Fruit fly (Drosophila melanogaster) whole organism, larva: ENCODE results near the gene CG14118.

ENCODE experiments used
- noc ChIP-seq: fragments of 200-800 bp; sonication (Bioruptor generic); optimal IDR thresholded peaks from 3 replicates; lab custom pipeline; 2019; ENCODE audit warnings: missing biosample characterization, mild to moderate bottlenecking, missing genetic modification characterization, moderate library complexity

The CG14118 gene

DNA sequence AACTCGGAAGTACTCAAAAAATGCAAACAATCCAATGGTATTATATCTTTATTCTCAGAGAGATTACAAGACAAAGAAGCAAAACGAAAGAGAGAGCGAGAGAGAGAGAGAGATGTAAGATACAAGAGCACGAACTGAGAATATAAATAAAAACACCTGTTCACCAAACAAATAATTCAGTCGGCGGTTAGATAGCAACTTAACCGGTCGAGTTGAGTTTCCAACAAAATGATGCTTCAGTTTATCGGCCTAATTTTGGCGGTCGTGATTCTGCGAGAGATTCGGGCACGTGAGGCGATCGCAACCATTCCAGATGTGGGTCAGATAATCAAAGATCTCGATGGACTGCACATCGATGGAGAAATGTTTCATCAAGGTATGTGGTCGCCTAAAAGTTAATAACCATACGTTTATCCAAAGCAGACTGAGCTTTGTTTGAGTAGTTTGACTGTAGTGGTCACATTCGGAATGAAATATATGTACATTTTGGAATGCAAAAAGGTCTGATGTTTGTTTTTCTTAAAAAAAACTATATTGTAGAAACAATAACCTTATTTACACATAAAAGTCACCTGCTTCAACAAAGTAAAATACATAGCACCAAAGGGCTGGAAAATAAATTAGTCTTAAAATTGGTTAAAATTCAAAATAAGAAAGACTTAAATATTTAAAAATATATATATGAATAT, at the start of gene CG14118:
CG14118 (plus strand) TSS at position 174 of the 689 bp plus-strand sequence.
- no peak for TF ChIP-seq noc (tag; lab: Kevin White, UChicago)

DNA sequence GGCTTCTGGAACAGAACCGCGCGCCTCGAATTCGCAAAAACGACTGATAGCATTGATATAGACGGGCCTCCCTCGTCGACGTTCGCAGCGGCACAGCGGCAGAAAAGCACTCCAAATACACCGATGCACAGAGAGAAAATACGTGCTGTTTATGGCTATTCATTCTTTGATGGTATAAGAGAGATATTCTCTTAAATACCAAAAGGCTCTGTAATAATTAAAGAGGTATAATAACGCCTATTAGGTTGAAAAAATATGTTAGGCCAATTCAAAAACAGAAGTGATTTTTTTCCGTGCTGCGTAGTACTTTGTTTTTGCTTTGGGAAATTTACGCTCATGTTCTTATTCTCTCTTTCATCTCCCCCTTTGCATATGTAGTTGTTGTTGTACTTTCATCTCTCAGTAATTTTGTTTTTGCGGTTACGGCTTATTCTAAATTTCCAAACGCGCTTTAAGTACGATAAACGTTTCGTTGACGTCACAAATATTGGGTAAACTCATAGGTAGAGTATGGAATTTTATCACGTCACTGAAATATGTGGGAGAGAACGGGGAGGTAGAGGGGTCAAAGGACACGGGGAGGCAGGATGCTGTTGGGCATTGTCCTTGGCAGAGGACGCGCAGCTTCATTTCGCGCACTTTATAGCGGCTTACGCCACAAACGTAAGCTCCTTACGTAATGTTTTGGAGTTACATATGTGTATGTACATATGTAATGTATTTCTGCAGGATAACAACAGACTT, 49.2 kb upstream of the CG14118 start, which contains the start of gene nebu:
nebu (minus strand) TSS at position 51 of the 744 bp plus-strand sequence.
- peak; percentile 98 for TF ChIP-seq noc (tag; lab: Kevin White, UChicago)

DNA sequence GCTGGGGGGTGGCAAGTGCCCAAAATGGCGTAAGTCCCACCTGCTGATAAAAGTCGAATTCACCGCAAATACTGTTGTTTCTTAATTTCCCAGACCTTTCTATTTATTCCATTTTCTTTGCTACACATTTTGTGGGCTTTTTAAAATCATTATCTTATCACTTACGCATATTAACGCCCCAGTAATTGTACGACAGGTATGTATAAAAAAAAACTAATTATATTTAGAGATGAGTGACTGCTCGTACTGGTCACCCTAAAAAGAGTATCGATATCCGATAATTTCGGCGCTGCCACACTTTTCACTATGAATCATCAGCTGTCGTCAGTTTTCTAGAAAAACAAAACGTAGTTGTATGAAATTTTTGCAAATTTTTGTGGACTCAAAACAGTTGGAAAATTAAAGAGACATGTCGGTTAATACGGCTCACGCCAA, 42.6 kb upstream of the CG14118 start, which contains the start of the genes CG10948 and Wbp2:
CG10948 (minus strand) TSS at position 251 of the 435 bp plus-strand sequence.
Wbp2 (plus strand) TSS at position 299 of the 435 bp plus-strand sequence.
- TF ChIP-seq noc (tag; lab: Kevin White, UChicago) = no peak

DNA sequence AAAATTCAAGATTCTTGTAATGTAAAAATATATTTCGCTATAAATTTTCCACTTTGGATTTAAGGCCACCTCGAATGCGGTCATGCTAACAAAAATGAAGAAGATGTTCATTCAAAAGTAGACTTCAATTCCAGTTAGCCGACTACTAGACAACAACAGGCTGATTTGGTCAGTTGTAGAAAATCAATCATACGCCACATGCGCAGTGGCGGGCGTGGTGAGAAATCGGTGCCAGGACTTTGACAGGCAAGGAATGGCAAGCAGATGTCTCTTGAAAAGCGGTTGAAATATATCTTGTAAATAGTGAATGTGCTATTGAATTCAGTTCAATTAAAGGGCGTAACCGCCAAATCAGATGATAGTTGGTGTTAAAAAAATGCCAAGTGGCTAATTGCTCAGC, 39.0 kb upstream of the CG14118 start, which contains the start of gene Ent3:
Ent3 (plus strand) TSS at position 224 of the 400 bp plus-strand sequence.
- TF ChIP-seq noc (tag; lab: Kevin White, UChicago) = no peak

DNA sequence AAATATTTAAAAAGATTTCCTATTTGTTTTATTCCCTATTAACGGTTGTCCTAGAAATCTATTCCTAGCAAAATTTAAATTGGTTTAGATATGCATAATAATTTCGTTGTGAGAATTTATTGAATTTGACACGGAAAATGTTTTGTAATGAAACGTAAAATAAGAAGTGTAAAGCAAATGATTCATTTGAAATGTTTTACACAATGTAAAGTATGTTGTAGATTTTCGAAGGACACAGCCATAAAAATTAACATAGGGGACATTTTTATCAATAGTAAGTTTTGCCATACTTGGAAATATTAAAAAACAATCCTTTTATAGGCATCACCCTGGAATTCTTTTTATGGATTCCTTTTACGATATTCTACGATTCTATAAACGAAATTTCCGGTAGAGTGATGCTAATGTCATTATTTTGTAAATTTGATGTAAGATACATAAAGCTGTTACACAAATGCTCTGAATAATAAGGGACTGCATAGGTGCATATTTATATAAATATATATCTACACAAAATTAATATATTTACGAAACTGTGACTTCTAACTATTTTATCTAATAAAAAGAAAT, 34.8 kb upstream of the CG14118 start:
- no peak for TF ChIP-seq noc (tag; lab: Kevin White, UChicago)

DNA sequence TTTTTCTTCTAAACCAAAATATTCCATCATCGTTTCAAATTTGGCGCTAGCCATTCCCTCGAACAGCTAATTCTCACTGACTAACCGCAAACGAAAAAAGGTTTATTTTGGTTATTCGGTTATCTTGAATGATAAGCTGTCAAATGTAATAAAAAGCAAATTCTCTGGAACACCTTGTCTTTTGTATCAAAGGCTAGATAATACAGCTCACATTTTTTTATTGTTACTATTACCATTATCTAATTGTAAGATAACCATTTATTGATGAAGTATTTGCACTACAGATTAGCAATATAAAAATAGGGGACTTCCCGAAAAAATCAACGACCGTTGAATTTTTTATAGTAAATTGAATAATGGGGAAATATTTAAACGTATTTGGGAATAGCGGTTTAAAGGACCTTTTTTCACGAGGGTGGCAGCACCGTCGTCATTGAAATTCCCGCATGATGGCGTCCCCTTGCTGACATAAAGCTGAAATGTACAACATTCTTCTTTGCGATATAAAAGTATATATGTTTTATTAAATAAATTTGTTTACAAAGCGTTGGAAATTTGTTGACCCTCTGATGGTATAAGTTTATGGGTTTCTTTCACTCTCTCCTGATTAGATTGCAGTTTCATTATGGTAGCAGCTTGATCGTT, 31.1 kb upstream of the CG14118 start, which contains the start of gene CG32107:
CG32107 (minus strand) TSS at position 51 of the 645 bp plus-strand sequence.
- no peak for TF ChIP-seq noc (tag; lab: Kevin White, UChicago)

DNA sequence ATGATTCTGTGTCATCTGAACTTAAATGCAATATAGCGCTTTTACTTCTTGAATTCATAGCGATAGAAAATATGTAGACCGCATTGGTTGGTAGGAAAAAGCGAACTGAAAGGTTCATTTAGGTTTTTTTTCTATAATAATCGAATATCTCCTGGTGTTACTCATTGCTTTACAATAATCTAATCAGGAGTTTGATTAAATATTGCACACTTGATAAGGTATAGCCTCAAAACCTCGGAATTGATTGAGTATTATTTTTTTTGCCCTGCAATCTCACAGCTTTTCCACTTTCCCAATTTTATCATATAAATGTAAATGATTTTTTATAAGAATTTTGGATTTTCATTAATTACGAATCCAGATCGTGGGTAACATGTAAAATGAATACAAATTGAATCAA, 29.6 kb upstream of the CG14118 start, which contains the start of gene CG10943:
CG10943 (minus strand) TSS at position 101 of the 400 bp plus-strand sequence.
- no peak for TF ChIP-seq noc (tag; lab: Kevin White, UChicago)

DNA sequence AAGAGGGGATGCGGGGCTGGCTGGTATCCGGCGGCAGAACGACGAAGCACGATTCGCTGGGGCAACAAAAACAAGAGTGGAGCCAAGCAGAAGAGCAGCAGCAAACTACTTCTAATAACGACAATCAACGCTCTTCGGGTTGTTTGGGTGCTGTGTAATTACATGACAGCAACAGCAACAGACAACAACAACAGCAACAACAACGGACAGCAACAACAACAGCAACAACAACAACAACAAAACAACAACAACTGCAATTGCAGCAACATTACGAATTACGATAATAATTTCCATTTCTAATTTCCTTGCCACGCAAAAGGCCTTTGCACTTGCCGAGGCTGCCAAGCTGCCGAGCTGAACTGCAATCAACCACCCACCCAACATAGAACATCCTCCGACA, 28.0 kb upstream of the CG14118 start:
- TF ChIP-seq noc (tag; lab: Kevin White, UChicago) = no peak

DNA sequence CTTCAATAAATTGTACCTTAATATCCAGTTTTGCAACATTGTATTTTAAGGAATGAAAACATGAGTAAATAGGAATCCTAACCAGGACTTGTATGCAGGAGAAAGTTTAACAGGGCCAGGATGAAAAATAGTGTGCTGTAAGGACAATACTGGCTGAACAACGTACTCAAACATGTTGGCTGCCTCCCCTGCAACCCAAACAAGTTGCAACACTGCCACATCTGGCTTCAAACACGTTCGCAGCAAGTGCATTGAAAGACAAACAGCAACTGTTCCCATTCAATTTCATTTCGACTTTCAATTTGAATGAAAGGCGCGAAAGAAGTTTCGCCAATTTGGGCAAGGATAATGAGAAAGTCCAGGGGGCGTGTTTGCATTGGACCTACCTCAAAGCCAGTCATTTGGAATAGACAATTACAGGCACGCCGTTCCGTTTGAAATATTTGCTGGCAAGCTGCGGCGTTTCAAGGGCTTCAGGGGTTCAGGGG, 24.5 kb upstream of the CG14118 start:
- no peak for TF ChIP-seq noc (tag; lab: Kevin White, UChicago)

DNA sequence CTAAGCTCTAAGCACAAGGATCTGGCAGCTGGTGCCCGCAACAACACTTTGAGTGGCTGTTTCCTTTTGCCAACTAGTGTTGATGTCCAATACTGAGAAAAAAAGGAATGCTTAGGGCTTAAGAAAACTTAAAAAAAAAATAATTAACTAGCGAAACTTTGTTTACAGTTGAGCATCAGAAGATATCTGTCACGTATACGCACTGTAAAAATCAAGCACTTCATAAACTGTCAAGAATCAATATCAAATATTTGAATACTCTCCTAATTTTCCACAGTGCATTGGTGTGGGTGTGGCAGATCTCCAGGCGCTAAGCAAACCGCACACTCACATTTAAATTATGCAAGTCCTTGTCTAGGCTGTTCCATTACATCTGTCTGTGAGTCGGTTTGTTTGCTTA, 18.2 kb upstream of the CG14118 start:
- no peak for TF ChIP-seq noc (tag; lab: Kevin White, UChicago)

DNA sequence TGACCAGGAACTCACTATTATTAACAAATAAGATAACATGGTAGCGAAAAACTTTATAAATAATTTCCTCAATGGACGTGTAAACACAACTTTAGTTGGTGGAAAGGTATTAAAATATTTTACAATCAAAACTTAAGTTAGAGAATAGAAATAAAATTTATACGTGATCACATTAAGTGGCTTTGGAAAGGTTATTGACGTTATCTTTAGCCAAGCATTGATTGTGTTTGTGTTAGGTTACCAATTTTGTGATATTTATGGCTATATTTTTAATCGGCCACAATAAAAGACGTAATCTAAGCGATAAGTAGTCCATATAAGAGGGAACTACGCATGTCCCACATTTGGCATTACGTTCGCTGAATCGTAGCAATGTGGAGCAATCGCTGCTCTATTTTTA, 7.8 kb upstream of the CG14118 start, which contains the start of gene CG14120:
CG14120 (plus strand) TSS at position 360 of the 400 bp plus-strand sequence.
- TF ChIP-seq noc (tag; lab: Kevin White, UChicago) = peak; percentile 92

DNA sequence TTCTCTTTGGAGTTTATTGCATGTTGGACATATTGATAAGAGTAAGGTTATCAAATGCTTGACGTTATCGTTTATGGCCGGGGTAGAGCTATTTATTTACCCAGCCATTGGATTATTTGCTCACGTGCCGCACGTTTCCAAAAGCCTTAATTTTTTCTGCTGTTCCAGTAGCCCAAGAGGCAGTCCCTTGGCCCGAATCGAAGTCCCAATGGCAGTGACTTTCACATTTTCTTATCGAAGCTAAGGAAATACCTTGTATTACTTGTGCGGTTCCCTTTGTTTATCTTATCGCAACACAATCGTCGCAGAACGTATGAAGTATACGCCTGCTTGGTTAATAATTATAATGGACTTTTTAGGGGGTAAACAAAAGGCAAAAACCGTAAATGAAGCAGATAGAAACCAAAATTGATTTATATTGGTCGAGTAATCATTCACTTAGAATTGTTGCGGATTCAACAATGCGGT, 3.1 kb upstream of the CG14118 start, which contains the start of gene CG43894:
CG43894 (plus strand) TSS at position 418 of the 468 bp plus-strand sequence.
- TF ChIP-seq noc (tag; lab: Kevin White, UChicago) = peak; percentile 73

DNA sequence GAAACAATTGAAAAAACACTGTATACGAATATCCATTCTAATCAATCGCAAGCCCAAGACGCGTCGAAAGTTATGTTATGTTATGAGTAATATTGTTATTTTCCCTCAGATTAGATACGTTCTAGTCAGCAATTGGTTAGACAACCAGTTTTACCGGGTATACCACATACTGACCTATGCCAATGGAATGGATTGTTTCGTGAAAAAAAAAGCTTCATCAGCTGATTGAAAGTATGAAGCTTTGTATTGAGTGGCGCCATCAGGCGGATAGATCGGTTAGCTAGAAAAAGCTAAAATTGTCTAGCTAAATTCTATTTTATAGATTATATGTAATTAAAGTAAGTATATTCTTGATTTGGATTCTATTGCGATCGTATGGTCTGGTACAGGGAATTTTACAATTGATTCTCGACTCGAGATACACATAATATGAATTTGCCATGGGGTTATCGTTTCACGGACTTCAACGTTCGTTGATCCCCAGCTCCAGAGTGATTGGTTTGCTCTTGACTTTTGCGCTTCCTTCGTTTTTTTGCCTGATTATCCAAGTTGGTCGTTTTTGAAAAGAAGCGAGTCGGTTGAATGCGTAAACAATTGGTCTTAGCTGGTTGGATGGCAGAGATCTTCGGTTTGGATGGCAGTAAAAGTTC, 10.2 kb downstream of the CG14118 start, which contains the start of gene CG12520:
CG12520 (minus strand) TSS at position 159 of the 650 bp plus-strand sequence.
- TF ChIP-seq noc (tag; lab: Kevin White, UChicago) = no peak

DNA sequence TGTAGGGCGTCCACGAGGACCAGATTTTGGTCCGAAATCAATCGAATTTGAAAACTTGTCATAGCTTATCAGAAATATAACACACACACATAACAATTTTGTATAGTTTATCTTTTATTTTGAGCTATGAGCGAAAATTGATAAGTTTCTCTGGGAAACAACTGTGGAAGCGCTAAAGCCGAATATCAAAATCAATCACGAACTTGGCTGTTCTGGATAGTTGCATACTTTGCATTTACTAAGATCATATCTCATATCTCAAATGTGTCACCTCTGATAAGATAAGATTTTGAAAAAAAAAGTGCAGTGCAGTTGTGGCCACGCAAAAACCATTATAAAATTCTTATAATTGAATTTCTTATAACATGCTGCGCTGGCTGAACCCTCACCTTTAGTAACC, 11.2 kb downstream of the CG14118 start, which contains the start of gene CG32117:
CG32117 (minus strand) TSS at position 101 of the 400 bp plus-strand sequence.
- no peak for TF ChIP-seq noc (tag; lab: Kevin White, UChicago)
